Worm (Caenorhabditis elegans): ENCODE measurements around the gene C35D10.17.

DNA sequence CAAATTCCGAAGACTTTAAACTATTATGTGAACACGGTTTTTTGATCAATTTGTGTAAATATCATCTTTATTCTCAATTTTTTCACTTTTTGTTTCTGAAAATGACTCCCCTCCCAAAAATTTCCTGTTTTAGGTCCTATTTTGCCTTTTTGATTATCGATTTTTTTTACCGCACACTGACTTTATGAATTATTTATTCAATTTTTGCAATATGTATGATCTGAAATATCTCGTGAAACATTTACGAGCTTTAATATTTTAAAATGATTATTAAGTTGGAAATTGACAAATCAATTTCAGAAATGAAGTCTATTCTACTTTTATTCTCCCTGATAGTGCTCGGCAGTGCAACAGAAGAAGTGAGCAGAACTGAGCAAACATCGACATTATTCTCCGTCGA is 12.6 kb downstream of the C35D10.17 start, which contains the start of gene C35D10.1:
- TF ChIP-seq skn-1 (tag; optimal IDR thresholded peaks at IDR 0.05) = no peak
- TF ChIP-seq ceh-16 (tag; optimal IDR thresholded peaks at IDR 0.05) = no peak
- TF ChIP-seq nhr-28 (tag; optimal IDR thresholded peaks at IDR 0.05) = no peak
- TF ChIP-seq ceh-28 (tag; optimal IDR thresholded peaks at IDR 0.05) = peak; percentile 15
- TF ChIP-seq nhr-11 (tag; optimal IDR thresholded peaks at IDR 0.05) = no peak
- no peak for TF ChIP-seq fkh-10 (GFP tag; optimal IDR thresholded peaks at IDR 0.05)
- no peak for TF ChIP-seq pha-4 (tag; optimal IDR thresholded peaks at IDR 0.05)
- no peak for TF ChIP-seq jun-1 (tag; optimal IDR thresholded peaks at IDR 0.05)
- no peak for TF ChIP-seq tbx-2 (tag; optimal IDR thresholded peaks at IDR 0.05)
- TF ChIP-seq nhr-25 (tag; optimal IDR thresholded peaks at IDR 0.05) = no peak
- no peak for TF ChIP-seq ceh-82 (tag; optimal IDR thresholded peaks at IDR 0.05)
- TF ChIP-seq zag-1 (tag; optimal IDR thresholded peaks at IDR 0.05) = no peak
- no peak for TF ChIP-seq R02D3.7 (tag; optimal IDR thresholded peaks at IDR 0.05)

Data from whole organism, L3 larva.